Worm (Caenorhabditis elegans) whole organism, midembryonic: ENCODE results near the gene fbxb-119.
"Not testable (repeated sequence)": the region's sequence is repeated elsewhere in the genome, so short reads cannot be mapped to it uniquely, and the experiment has no call there.

Experiments
- T22C8.4 ChIP-seq: fragments of 200-800 bp; sonication (Bioruptor generic); IDR thresholded peaks from 2 replicates; pipeline ENCODE4 v1.3.6; 2022; ENCODE audit warnings: missing genetic modification characterization, missing compliant biosample characterization
- flt-1 ChIP-seq: fragments of 200-800 bp; sonication (Bioruptor generic); IDR thresholded peaks from 2 replicates; pipeline ENCODE4 v1.3.6; 2022; ENCODE audit warnings: missing genetic modification characterization, missing compliant biosample characterization
- klf-2 ChIP-seq: fragments of 200-800 bp; sonication (Bioruptor generic); conservative IDR thresholded peaks from 2 replicates; pipeline ENCODE4 v1.3.6; 2022; ENCODE audit warnings: missing genetic modification reagents, missing genetic modification characterization, missing compliant biosample characterization
- med-1 ChIP-seq: sonication (generic microtip); optimal IDR thresholded peaks from 2 replicates; lab custom pipeline; 2017; ENCODE audit warnings: missing genetic modification characterization, mild to moderate bottlenecking, missing compliant biosample characterization, antibody characterized with exemption, missing genetic modification reagents; ENCODE audit not compliant: insufficient read depth
- ref-1 ChIP-seq: fragments of 200-800 bp; sonication (Bioruptor generic); conservative IDR thresholded peaks from 2 replicates; pipeline ENCODE4 v1.3.6; 2022; ENCODE audit warnings: missing genetic modification reagents, missing genetic modification characterization, missing compliant biosample characterization
- ztf-23 ChIP-seq: fragments of 200-800 bp; sonication (Bioruptor generic); IDR thresholded peaks from 2 replicates; pipeline ENCODE4 v1.3.6; 2022; ENCODE audit warnings: missing genetic modification reagents, missing genetic modification characterization, missing compliant biosample characterization

ce11 chrV:18302414-18302813, 16.0 kb upstream of the fbxb-119 start, which contains the start of gene Y51A2A.6:
- not testable (repeated sequence) for TF ChIP-seq ztf-23 (GFP tag; lab: Robert Waterston, UW); flt-1 (GFP tag; lab: Robert Waterston, UW); T22C8.4; klf-2; ref-1 (GFP tag; lab: Robert Waterston, UW); med-1
